Fruit fly (Drosophila melanogaster): Measurements from ENCODE around the gene CG1116.

CG1116 gene

DNA sequence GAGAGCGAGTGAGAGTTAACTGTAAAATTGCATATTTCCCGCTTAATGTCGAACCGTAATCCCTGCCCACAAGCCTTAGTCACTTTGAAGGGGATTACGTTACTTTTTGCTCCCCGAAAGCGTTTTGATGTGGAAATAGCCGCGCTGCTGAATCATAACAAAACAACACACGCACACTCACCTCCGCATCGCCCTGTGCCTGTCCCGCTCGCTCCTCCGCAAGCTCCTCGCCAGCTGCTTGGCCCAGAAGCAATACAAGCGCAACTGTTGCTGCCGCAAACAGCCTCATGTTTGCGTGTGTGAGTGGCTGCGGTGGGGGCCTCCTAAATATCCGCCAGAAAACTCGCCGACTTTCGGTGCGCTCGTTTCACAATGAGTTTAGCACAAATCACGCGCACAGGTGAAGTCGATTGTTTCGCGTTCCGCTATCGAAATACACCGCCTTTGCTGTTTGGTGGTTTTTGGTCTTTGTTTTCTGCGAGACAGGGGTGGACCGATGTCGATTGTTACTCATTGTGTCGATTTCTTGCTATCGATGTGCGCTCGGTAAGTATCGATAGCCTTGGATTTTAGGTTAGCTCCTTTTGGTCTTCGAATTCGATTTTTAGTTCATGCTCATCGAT lies 31.9 kb downstream of the CG1116 start, which contains the start of gene CtsF (continued):
- TF ChIP-seq scrt (GFP tag; optimal IDR thresholded peaks at IDR 0.05) (peak; percentile 94), knrl (GFP tag; IDR thresholded peaks at IDR 0.05; ENCODE audit: partially characterized antibody) (peak; percentile 97), slp2 (GFP tag; optimal IDR thresholded peaks at IDR 0.05) (no peak), Asciz (GFP tag; optimal IDR thresholded peaks at IDR 0.05) (no peak), CG7786 (GFP tag; optimal IDR thresholded peaks at IDR 0.05) (no peak), CG34376 (GFP tag; optimal IDR thresholded peaks at IDR 0.05) (peak; percentile 42), CG11085 (GFP tag; IDR thresholded peaks at IDR 0.05) (no peak), Mad (GFP tag; optimal IDR thresholded peaks at IDR 0.05) (no peak), Dref (GFP tag; IDR thresholded peaks at IDR 0.05) (peak; percentile 100), cwo (GFP tag; optimal IDR thresholded peaks at IDR 0.05) (no peak), Dp (GFP tag; optimal IDR thresholded peaks at IDR 0.05) (peak; percentile 92), jing (GFP tag; optimal IDR thresholded peaks at IDR 0.05) (no peak), CG34224 (GFP tag; IDR thresholded peaks at IDR 0.05; ENCODE audit: partially characterized antibody) (peak; percentile 100), YL-1 (GFP tag; optimal IDR thresholded peaks at IDR 0.05) (peak; percentile 81), CG12299 (tag; optimal IDR thresholded peaks at IDR 0.05) (peak; percentile 28), CHES-1-like (GFP tag; optimal IDR thresholded peaks at IDR 0.05) (peak; percentile 49), gcm2 (GFP tag; optimal IDR thresholded peaks at IDR 0.05) (no peak), CkIIα-i1 (GFP tag; IDR thresholded peaks at IDR 0.05) (no peak), CG18476 (GFP tag; optimal IDR thresholded peaks at IDR 0.05) (no peak), kay (GFP tag; optimal IDR thresholded peaks at IDR 0.05) (peak; percentile 77), CG31388 (GFP tag; optimal IDR thresholded peaks at IDR 0.05) (no peak), D19A (tag; optimal IDR thresholded peaks at IDR 0.05) (no peak), Atf-2 (GFP tag; optimal IDR thresholded peaks at IDR 0.05) (no peak), BtbVII (GFP tag; optimal IDR thresholded peaks at IDR 0.05) (no peak), Vsx1 (GFP tag; optimal IDR thresholded peaks at IDR 0.05) (no peak), hkb (optimal IDR thresholded peaks at IDR 0.05) (no peak), hkb (GFP tag; IDR thresholded peaks at IDR 0.05) (no peak), CG7987 (GFP tag; optimal IDR thresholded peaks at IDR 0.05) (peak; percentile 25), Bdp1 (GFP tag; optimal IDR thresholded peaks at IDR 0.05) (no peak), CG18262 (tag; optimal IDR thresholded peaks at IDR 0.05) (no peak), CG16779 (GFP tag; IDR thresholded peaks at IDR 0.05) (no peak), pnt (GFP tag; optimal IDR thresholded peaks at IDR 0.05) (no peak), CG31365 (tag; optimal IDR thresholded peaks at IDR 0.05) (no peak), CG18764 (GFP tag; optimal IDR thresholded peaks at IDR 0.05) (no peak), sd (tag; optimal IDR thresholded peaks at IDR 0.05) (peak; percentile 36), ERR (GFP tag; optimal IDR thresholded peaks at IDR 0.05) (no peak), CG2712 (tag; optimal IDR thresholded peaks at IDR 0.05) (peak; percentile 38), CG8290 (GFP tag; optimal IDR thresholded peaks at IDR 0.05) (no peak), CG8290 (tag; optimal IDR thresholded peaks at IDR 0.05) (peak in 1 of 2 experiments; percentile 25), CG15514 (GFP tag; optimal IDR thresholded peaks at IDR 0.05) (peak; percentile 89), gcm (GFP tag; optimal IDR thresholded peaks at IDR 0.05) (no peak), ATbp (GFP tag; optimal IDR thresholded peaks at IDR 0.05) (no peak), B-H1 (GFP tag; IDR thresholded peaks at IDR 0.05) (no peak), CG6854 (GFP tag; optimal IDR thresholded peaks at IDR 0.05) (no peak), CG7556 (GFP tag; optimal IDR thresholded peaks at IDR 0.05) (peak; percentile 6), da (GFP tag; optimal IDR thresholded peaks at IDR 0.05) (no peak), CG17328 (GFP tag; IDR thresholded peaks at IDR 0.05) (no peak; the same call in 1 of the 2 replicates), CG30020 (tag; optimal IDR thresholded peaks at IDR 0.05) (peak; percentile 43), ranshi (GFP tag; IDR thresholded peaks at IDR 0.05) (no peak; the same call in 1 of the 2 replicates), ken (GFP tag; IDR thresholded peaks at IDR 0.05) (peak; percentile 40; the same call in 1 of the 3 replicates), br (optimal IDR thresholded peaks at IDR 0.05) (no peak)
